Worm (Caenorhabditis elegans): ENCODE measurements around the gene Y105C5B.5.
A peak's percentile ranks its signal among the peaks of the same experiment; 100 is the strongest.

DNA sequence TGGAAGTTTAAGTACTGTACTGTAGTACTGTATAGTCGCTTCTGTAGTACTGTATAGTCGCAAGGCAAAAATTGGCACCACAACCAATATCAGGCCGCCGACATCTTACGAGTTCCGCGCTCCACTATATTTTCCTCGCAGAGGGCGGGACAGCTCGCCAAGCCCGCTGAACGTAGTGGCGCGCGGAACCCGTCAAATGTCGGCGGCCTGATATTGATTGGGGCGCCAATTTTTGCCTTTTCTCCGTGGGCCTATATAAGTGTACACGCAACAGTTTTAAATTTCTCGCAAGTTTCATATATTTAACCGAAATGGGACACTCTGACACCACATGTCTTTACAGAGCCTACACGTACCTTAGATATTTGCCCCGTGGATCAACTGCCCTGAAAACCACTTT is 49.0 kb upstream of the Y105C5B.5 start:
- no peak for TF ChIP-seq T07F8.4 (tag; optimal IDR thresholded peaks at IDR 0.05)
- TF ChIP-seq F22D6.2 (tag; optimal IDR thresholded peaks at IDR 0.05) = no peak
- TF ChIP-seq ama-1 (optimal IDR thresholded peaks at IDR 0.05) = no peak
- TF ChIP-seq ama-1 (GFP tag; optimal IDR thresholded peaks at IDR 0.05) = no peak
- TF ChIP-seq attf-6 (GFP tag; IDR thresholded peaks at IDR 0.05) = peak; percentile 91
- no peak for TF ChIP-seq mxl-1 (tag; optimal IDR thresholded peaks at IDR 0.05)
- TF ChIP-seq nhr-120 (GFP tag; IDR thresholded peaks at IDR 0.05) = no peak
- TF ChIP-seq zim-3 (tag; optimal IDR thresholded peaks at IDR 0.05) = no peak

Data from whole organism, young adult.